Worm (Caenorhabditis elegans) whole organism, L4/young adult: Measurements from ENCODE around the gene srh-275.

ENCODE experiments used
- W03F9.2 ChIP-seq: fragments of 150-350 bp; optimal IDR thresholded peaks from 2 replicates; lab custom pipeline; 2014; ENCODE audit warnings: missing biosample characterization, missing genetic modification characterization
- him-1 ChIP-seq: sonication (generic microtip); optimal IDR thresholded peaks from 2 replicates; lab custom pipeline; 2016; ENCODE audit warnings: missing genotype, missing genetic modification reagents, missing genetic modification characterization, missing compliant biosample characterization

- TF ChIP-seq him-1 (tag; lab: Kevin White, UChicago) (no peak), W03F9.2 (tag; lab: Kevin White, UChicago) (no peak)
These were observed 8.9 kb downstream of the srh-275 start, which contains the start of gene cyp-35A1 for ce11 chrV:7361673-7362072.
